Worm (Caenorhabditis elegans) whole organism, L1 larva: ENCODE results near the gene F46H5.4.

Experiments
- efl-1 ChIP-seq, 4 experiments: fragments of 150-350 bp; optimal IDR thresholded peaks in 3 of 4; peaks in 1 of 4; 1 replicate in 1 of 4; 2 replicates in 3 of 4; lab custom pipeline; 2014; ENCODE audit warnings: missing biosample characterization in 2 of 4, missing genetic modification characterization in 2 of 4, missing genetic modification reagents in 2 of 4
- elt-3 ChIP-seq, 6 experiments: fragments of 150-350 bp in 1 of 6; sonication (generic microtip); optimal IDR thresholded peaks; 2 replicates each; lab custom pipeline; 2017 to 2018; ENCODE audit warnings: missing biosample characterization in 6 of 6, missing genetic modification characterization in 6 of 6, inconsistent platforms in 1 of 6
- fkh-10 ChIP-seq: sonication (generic microtip); optimal IDR thresholded peaks from 2 replicates; lab custom pipeline; 2017; ENCODE audit warnings: missing biosample characterization, missing genetic modification reagents, missing genetic modification characterization
- mep-1 ChIP-seq: fragments of 150-350 bp; optimal IDR thresholded peaks from 2 replicates; lab custom pipeline; 2014; ENCODE audit warnings: missing biosample characterization, missing genetic modification characterization
- nhr-77 ChIP-seq: fragments of 150-350 bp; optimal IDR thresholded peaks from 2 replicates; lab custom pipeline; 2014; ENCODE audit warnings: missing biosample characterization, missing genetic modification characterization
- skn-1 ChIP-seq: fragments of 150-350 bp; optimal IDR thresholded peaks from 2 replicates; lab custom pipeline; 2014; ENCODE audit warnings: missing biosample characterization, missing genetic modification characterization
- unc-62 ChIP-seq: fragments of 150-350 bp; optimal IDR thresholded peaks from 2 replicates; lab custom pipeline; 2014; ENCODE audit warnings: missing biosample characterization, missing genetic modification reagents, missing genetic modification characterization

DNA sequence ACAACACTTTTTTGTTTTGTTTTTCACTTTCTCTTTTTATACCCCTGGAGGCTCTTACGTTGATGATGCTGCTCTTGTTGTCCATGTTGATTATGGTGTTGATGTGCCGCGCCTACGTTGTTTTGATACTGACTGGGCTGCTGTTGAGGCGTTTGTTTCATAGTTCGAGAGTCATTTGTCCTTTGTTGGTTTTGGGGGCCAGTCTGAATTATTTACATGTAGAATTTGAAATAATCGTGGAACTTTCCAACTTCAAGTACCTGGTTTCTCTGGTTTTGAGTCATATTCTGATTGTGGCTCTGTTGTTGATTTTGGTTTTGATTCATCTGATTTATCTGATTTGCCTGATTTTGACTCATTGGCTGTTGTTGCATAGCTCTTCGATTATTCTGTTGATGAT lies 23.7 kb upstream of the F46H5.4 start:
- no peak for TF ChIP-seq nhr-77 (tag; lab: Kevin White, UChicago)
- TF ChIP-seq elt-3 (tag; optimal IDR thresholded peaks at IDR 0.05; lab: Kevin White, UChicago): no peak
- no peak for TF ChIP-seq unc-62 (GFP tag; lab: Kevin White, UChicago)
- no peak for TF ChIP-seq mep-1 (tag; lab: Kevin White, UChicago)
- no peak for TF ChIP-seq fkh-10 (GFP tag; lab: Kevin White, UChicago)
- TF ChIP-seq efl-1 (optimal IDR thresholded peaks at IDR 0.05; lab: Kevin White, UChicago): no peak
- no peak for TF ChIP-seq efl-1 (GFP tag; optimal IDR thresholded peaks at IDR 0.05 in 1 of 2; lab: Kevin White, UChicago)
- no peak for TF ChIP-seq skn-1 (tag; lab: Kevin White, UChicago)
